Worm (Caenorhabditis elegans): ENCODE data around the gene F18H3.1.

The F18H3.1 gene

DNA sequence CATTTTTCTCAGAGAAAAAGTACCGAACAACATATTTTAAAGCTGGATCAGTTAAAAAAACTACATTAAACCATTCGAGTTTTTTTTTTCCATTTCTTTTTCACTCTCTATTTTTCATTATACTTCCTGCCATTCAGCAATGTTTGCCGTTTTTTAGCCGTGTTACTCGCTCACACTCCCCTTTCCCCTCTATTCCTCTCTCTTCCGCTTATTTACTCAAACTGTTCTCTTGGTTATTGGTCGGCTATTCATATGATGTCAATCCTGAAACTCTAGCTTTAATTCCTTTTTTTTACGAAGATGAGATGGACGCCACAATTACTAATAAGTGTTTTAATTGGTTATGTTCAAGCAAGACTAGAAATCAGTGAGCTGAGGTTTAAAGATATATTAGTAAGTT, 47.6 kb upstream of the F18H3.1 start, which contains the start of gene tre-4:
TSS of gene tre-4 (plus strand) at position 301 of the 400 bp plus-strand sequence.
- TF ChIP-seq rpc-1 (optimal IDR thresholded peaks at IDR 0.05) (no peak), rpc-1 (tag; optimal IDR thresholded peaks at IDR 0.05) (no peak), nhr-80 (tag; optimal IDR thresholded peaks at IDR 0.05) (peak; percentile 22)

DNA sequence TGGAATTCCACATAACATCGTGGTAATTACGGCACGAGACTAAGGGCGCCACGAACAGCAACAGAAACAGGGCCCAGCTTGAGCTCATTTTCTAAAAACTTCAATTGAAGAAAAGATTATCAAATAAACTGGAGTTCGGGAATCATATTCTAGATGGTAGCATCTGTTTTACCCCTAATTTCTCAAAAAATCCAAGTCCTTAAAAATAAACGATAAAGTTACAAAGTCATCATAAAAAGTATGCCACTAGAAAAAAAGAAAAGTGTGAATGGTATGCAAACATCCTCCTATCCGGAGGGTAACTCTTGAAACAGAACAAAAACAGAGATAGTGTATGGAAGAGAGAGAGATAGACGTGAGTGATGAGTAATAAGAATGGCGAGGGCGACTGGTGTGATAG, 42.1 kb upstream of the F18H3.1 start, which contains the start of gene efn-3:
TSS of gene efn-3 (minus strand) at position 101 of the 400 bp plus-strand sequence.
- TF ChIP-seq T26A5.8 (tag; optimal IDR thresholded peaks at IDR 0.05) (no peak), tlf-1 (GFP tag; optimal IDR thresholded peaks at IDR 0.05) (no peak), attf-3 (GFP tag; conservative IDR thresholded peaks at IDR 0.05) (no peak), F22D6.2 (tag; optimal IDR thresholded peaks at IDR 0.05) (no peak), madf-6 (GFP tag; IDR thresholded peaks at IDR 0.05) (no peak), F39B2.1 (GFP tag; IDR thresholded peaks at IDR 0.05) (no peak)

DNA sequence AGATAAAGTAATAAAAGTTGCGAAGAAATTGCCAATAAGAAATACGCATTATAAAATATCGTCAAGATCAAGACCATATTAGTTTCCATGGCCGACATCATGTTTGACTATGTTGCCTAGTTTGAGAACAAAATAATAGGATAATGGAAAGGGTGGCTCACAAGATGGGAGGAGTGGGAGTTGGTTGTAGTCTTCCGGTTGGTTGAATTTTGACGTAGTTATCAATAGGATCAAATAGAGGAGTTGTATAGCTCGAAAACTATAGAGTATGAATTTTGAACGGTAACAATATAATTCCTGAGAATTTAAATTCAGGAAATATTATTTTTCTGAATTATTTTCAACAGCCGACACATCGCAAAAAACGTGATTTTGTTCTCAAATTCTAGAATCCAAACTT, 37.8 kb upstream of the F18H3.1 start, which contains the start of gene srd-50:
TSS of gene srd-50 (minus strand) at position 101 of the 400 bp plus-strand sequence.
- TF ChIP-seq ekl-4 (GFP tag; IDR thresholded peaks at IDR 0.05) (no peak), egrh-3 (GFP tag; IDR thresholded peaks at IDR 0.05) (no peak), F49E8.2 (tag; optimal IDR thresholded peaks at IDR 0.05; ENCODE audit: insufficient read depth) (no peak), B0035.1 (tag; optimal IDR thresholded peaks at IDR 0.05) (no peak), rec-8 (tag; optimal IDR thresholded peaks at IDR 0.05) (no peak), him-1 (tag; optimal IDR thresholded peaks at IDR 0.05) (no peak), ceh-40 (GFP tag; IDR thresholded peaks at IDR 0.05) (no peak), ztf-25 (GFP tag; IDR thresholded peaks at IDR 0.05) (no peak), attf-5 (GFP tag; optimal IDR thresholded peaks at IDR 0.05) (no peak), Y79H2A.3 (GFP tag; conservative IDR thresholded peaks at IDR 0.05) (no peak), cebp-1 (GFP tag; IDR thresholded peaks at IDR 0.05) (no peak), cebp-1 (tag; optimal IDR thresholded peaks at IDR 0.05) (no peak), gei-17 (GFP tag; optimal IDR thresholded peaks at IDR 0.05) (no peak), athp-1 (tag; optimal IDR thresholded peaks at IDR 0.05) (no peak), nfyb-1 (GFP tag; IDR thresholded peaks at IDR 0.05) (no peak), nhr-27 (tag; optimal IDR thresholded peaks at IDR 0.05) (no peak)

DNA sequence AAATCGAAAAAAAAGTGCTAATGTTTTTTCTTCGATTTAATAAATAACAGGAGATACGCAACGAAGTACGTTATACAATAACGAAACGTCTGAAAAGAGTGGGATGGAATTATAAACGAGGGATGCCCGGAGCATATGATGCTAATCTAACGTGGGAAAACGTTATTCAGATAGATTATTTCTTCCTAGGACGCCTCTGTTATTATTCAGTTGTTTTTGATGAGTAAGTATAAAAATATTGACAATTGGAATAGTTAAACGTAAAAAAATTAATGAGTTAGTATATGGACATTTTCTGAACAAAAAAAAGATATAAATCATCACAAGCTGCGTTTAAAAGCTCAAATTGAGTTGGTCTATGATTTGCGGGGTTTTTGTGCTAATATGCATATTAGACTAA, 34.6 kb upstream of the F18H3.1 start, which contains the start of gene srd-51:
TSS of gene srd-51 (minus strand) at position 101 of the 400 bp plus-strand sequence.
- no peak for TF ChIP-seq B0035.1 (tag; optimal IDR thresholded peaks at IDR 0.05)
- TF ChIP-seq snpc-1.1 (tag; optimal IDR thresholded peaks at IDR 0.05; ENCODE audit: insufficient read depth): no peak
- no peak for TF ChIP-seq F22D6.2 (tag; optimal IDR thresholded peaks at IDR 0.05)
- TF ChIP-seq egrh-3 (GFP tag; IDR thresholded peaks at IDR 0.05): no peak
- no peak for TF ChIP-seq snpc-4 (GFP tag; optimal IDR thresholded peaks at IDR 0.05)
- TF ChIP-seq snpc-4 (tag; optimal IDR thresholded peaks at IDR 0.05): no peak
- TF ChIP-seq lin-35 (GFP tag; optimal IDR thresholded peaks at IDR 0.05): no peak
- no peak for TF ChIP-seq xnd-1 (tag; optimal IDR thresholded peaks at IDR 0.05)
- no peak for TF ChIP-seq Y67H2A.10 (GFP tag; conservative IDR thresholded peaks at IDR 0.05)
- no peak for TF ChIP-seq nfyb-1 (GFP tag; IDR thresholded peaks at IDR 0.05)
- TF ChIP-seq nhr-120 (GFP tag; IDR thresholded peaks at IDR 0.05): no peak
- no peak for TF ChIP-seq lsy-27 (tag; optimal IDR thresholded peaks at IDR 0.05; ENCODE audit: borderline replicate concordance, insufficient read depth)
- TF ChIP-seq hmg-1.2 (GFP tag; IDR thresholded peaks at IDR 0.05): no peak
